Worm (Caenorhabditis elegans): ENCODE measurements around the gene frm-7.
A peak's percentile ranks its signal among the peaks of the same experiment; 100 is the strongest.

frm-7 gene

ce11 chrV:12344845-12345244, 42.6 kb downstream of the frm-7 start, which contains the start of gene F23H12.3:
Gene F23H12.3, plus strand, starts transcription at chrV:12345145.
- no peak for TF ChIP-seq nfya-1 (tag; optimal IDR thresholded peaks at IDR 0.05; ENCODE audit: insufficient read depth)
- TF ChIP-seq pha-4 (tag; optimal IDR thresholded peaks at IDR 0.05), result peak; percentile 32

- no peak for TF ChIP-seq hmg-11 (tag; optimal IDR thresholded peaks at IDR 0.05)
- TF ChIP-seq ztf-4 (tag; optimal IDR thresholded peaks at IDR 0.05), result no peak
- no peak for TF ChIP-seq ztf-11 (tag; optimal IDR thresholded peaks at IDR 0.05)
- TF ChIP-seq R02D3.7 (tag; optimal IDR thresholded peaks at IDR 0.05), result no peak
- no peak for TF ChIP-seq egl-27 (tag; optimal IDR thresholded peaks at IDR 0.05)
- TF ChIP-seq jun-1 (tag; optimal IDR thresholded peaks at IDR 0.05), result no peak
- TF ChIP-seq lsy-12 (tag; optimal IDR thresholded peaks at IDR 0.05), result no peak
- no peak for TF ChIP-seq pha-4 (tag; optimal IDR thresholded peaks at IDR 0.05)
- TF ChIP-seq nhr-237 (tag; optimal IDR thresholded peaks at IDR 0.05), result no peak
- TF ChIP-seq nhr-11 (tag; optimal IDR thresholded peaks at IDR 0.05), result no peak
- no peak for TF ChIP-seq lin-15B (tag; optimal IDR thresholded peaks at IDR 0.05)
- TF ChIP-seq elt-2 (tag; optimal IDR thresholded peaks at IDR 0.05), result no peak
- TF ChIP-seq nhr-23 (tag; optimal IDR thresholded peaks at IDR 0.05), result no peak
- TF ChIP-seq ceh-28 (tag; optimal IDR thresholded peaks at IDR 0.05), result no peak
- no peak for TF ChIP-seq nhr-76 (tag; optimal IDR thresholded peaks at IDR 0.05)
- TF ChIP-seq ama-1 (optimal IDR thresholded peaks at IDR 0.05), result no peak
- TF ChIP-seq ZK546.5 (tag; optimal IDR thresholded peaks at IDR 0.05), result no peak
- no peak for TF ChIP-seq snpc-4 (tag; optimal IDR thresholded peaks at IDR 0.05)
- TF ChIP-seq skn-1 (tag; optimal IDR thresholded peaks at IDR 0.05), result no peak
Observed at ce11 chrV:12345808-12346207, 43.5 kb downstream of the frm-7 start, which contains the start of gene snb-2. Gene snb-2, minus strand, starts transcription at chrV:12345908.

- TF ChIP-seq pqm-1 (tag; optimal IDR thresholded peaks at IDR 0.05) (no peak), mml-1 (tag; optimal IDR thresholded peaks at IDR 0.05) (no peak), ztf-11 (tag; optimal IDR thresholded peaks at IDR 0.05) (no peak), unc-62 (GFP tag; optimal IDR thresholded peaks at IDR 0.05) (no peak), nhr-237 (tag; optimal IDR thresholded peaks at IDR 0.05) (no peak), nhr-11 (tag; optimal IDR thresholded peaks at IDR 0.05) (no peak), elt-2 (tag; optimal IDR thresholded peaks at IDR 0.05) (peak; percentile 49), aly-2 (tag; optimal IDR thresholded peaks at IDR 0.05) (no peak), fos-1 (tag; optimal IDR thresholded peaks at IDR 0.05) (no peak), egl-5 (tag; optimal IDR thresholded peaks at IDR 0.05) (no peak), unc-39 (tag; optimal IDR thresholded peaks at IDR 0.05) (no peak), nhr-28 (tag; optimal IDR thresholded peaks at IDR 0.05) (no peak), ceh-82 (tag; optimal IDR thresholded peaks at IDR 0.05) (no peak), nhr-25 (tag; optimal IDR thresholded peaks at IDR 0.05) (no peak), lin-15B (tag; optimal IDR thresholded peaks at IDR 0.05) (no peak), zag-1 (tag; optimal IDR thresholded peaks at IDR 0.05) (no peak), ceh-16 (tag; optimal IDR thresholded peaks at IDR 0.05) (no peak), egl-27 (tag; optimal IDR thresholded peaks at IDR 0.05) (no peak), pha-4 (tag; optimal IDR thresholded peaks at IDR 0.05) (peak; percentile 13), R02D3.7 (tag; optimal IDR thresholded peaks at IDR 0.05) (no peak), ceh-28 (tag; optimal IDR thresholded peaks at IDR 0.05) (peak; percentile 5)
Observed at ce11 chrV:12347854-12348253, 45.6 kb downstream of the frm-7 start.

ce11 chrV:12349365-12349764, 47.1 kb downstream of the frm-7 start:
- TF ChIP-seq nhr-23 (tag; optimal IDR thresholded peaks at IDR 0.05) (peak; percentile 19), nhr-43 (tag; optimal IDR thresholded peaks at IDR 0.05; ENCODE audit: poor library complexity, severe bottlenecking) (no peak), ceh-9 (tag; optimal IDR thresholded peaks at IDR 0.05) (no peak), fkh-10 (GFP tag; optimal IDR thresholded peaks at IDR 0.05) (no peak)

- peak; percentile 78 for TF ChIP-seq elt-1 (tag; optimal IDR thresholded peaks at IDR 0.05)
- TF ChIP-seq nhr-76 (tag; optimal IDR thresholded peaks at IDR 0.05), result no peak
- TF ChIP-seq mdl-1 (tag; optimal IDR thresholded peaks at IDR 0.05), result no peak
- TF ChIP-seq nhr-25 (tag; optimal IDR thresholded peaks at IDR 0.05), result peak; percentile 27
Observed at ce11 chrV:12351842-12352241, 49.6 kb downstream of the frm-7 start.

All from whole organism, L3 larva.